Fruit fly (Drosophila melanogaster): Measurements from ENCODE around the gene CG8765.

dm6 chr3L:19697395-19697978 is 10.3 kb upstream of the CG8765 start:
- TF ChIP-seq psq (optimal IDR thresholded peaks at IDR 0.05) (no peak), Dll (optimal IDR thresholded peaks at IDR 0.05) (no peak), CG8478 (optimal IDR thresholded peaks at IDR 0.05) (no peak), EcR (GFP tag; optimal IDR thresholded peaks at IDR 0.05) (no peak), pan (optimal IDR thresholded peaks at IDR 0.05) (no peak), usp (GFP tag; optimal IDR thresholded peaks at IDR 0.05) (no peak)
